Worm (Caenorhabditis elegans): Measurements from ENCODE around the gene nhr-102.

ce11 chrV:15888751-15889150 is 12.5 kb upstream of the nhr-102 start, which contains the start of gene cgt-1:
- TF ChIP-seq dao-5 (tag; optimal IDR thresholded peaks at IDR 0.05): no peak
- TF ChIP-seq him-1 (tag; optimal IDR thresholded peaks at IDR 0.05): no peak
- no peak for TF ChIP-seq W03F9.2 (tag; optimal IDR thresholded peaks at IDR 0.05)

Measured in whole organism, L4/young adult.